Worm (Caenorhabditis elegans) whole organism, L2 larva: Measurements from ENCODE around the gene F17E9.4.

Experiments
- alr-1 ChIP-seq: fragments of 150-350 bp; optimal IDR thresholded peaks from 2 replicates; lab custom pipeline; 2014; ENCODE audit warnings: missing biosample characterization, missing genetic modification characterization
- ama-1 ChIP-seq: fragments of 150-350 bp; optimal IDR thresholded peaks from 2 replicates; lab custom pipeline; 2018; ENCODE audit warnings: inconsistent platforms
- ceh-16 ChIP-seq: fragments of 150-350 bp; optimal IDR thresholded peaks from 2 replicates; lab custom pipeline; 2014; ENCODE audit warnings: missing biosample characterization, missing genetic modification characterization
- lin-13 ChIP-seq: fragments of 150-350 bp; optimal IDR thresholded peaks from 2 replicates; lab custom pipeline; 2014; ENCODE audit warnings: missing biosample characterization, missing genetic modification reagents, missing genetic modification characterization
- nhr-10 ChIP-seq: sonication (generic microtip); optimal IDR thresholded peaks from 2 replicates; lab custom pipeline; 2017; ENCODE audit warnings: missing biosample characterization, missing genetic modification characterization
- nhr-12 ChIP-seq: fragments of 150-350 bp; optimal IDR thresholded peaks from 2 replicates; lab custom pipeline; 2014; ENCODE audit warnings: missing biosample characterization, missing genetic modification characterization
- nhr-77 ChIP-seq: fragments of 150-350 bp; optimal IDR thresholded peaks from 2 replicates; lab custom pipeline; 2014; ENCODE audit warnings: missing biosample characterization, missing genetic modification characterization
- snpc-4 ChIP-seq: fragments of 150-350 bp; optimal IDR thresholded peaks from 2 replicates; lab custom pipeline; 2014; ENCODE audit warnings: missing biosample characterization, missing genetic modification characterization
- unc-62 ChIP-seq: fragments of 150-350 bp; optimal IDR thresholded peaks from 2 replicates; lab custom pipeline; 2014; ENCODE audit warnings: missing biosample characterization, missing genetic modification reagents, missing genetic modification characterization
- ztf-11 ChIP-seq: sonication (generic microtip); optimal IDR thresholded peaks from 2 replicates; lab custom pipeline; 2017; ENCODE audit warnings: missing biosample characterization, missing genetic modification characterization

ce11 chrIV:8394105-8394504 is 45.9 kb downstream of the F17E9.4 start, which contains the start of gene D2096.11:
- TF ChIP-seq ceh-16 (tag; lab: Kevin White, UChicago): no peak
- no peak for TF ChIP-seq nhr-77
- no peak for TF ChIP-seq alr-1
- TF ChIP-seq ztf-11 (tag; lab: Kevin White, UChicago): no peak
- no peak for TF ChIP-seq lin-13 (GFP tag; lab: Kevin White, UChicago)
- TF ChIP-seq ama-1 (lab: Kevin White, UChicago): no peak
- TF ChIP-seq nhr-10 (tag; lab: Kevin White, UChicago): no peak
- TF ChIP-seq nhr-12: no peak
- no peak for TF ChIP-seq unc-62
- TF ChIP-seq snpc-4 (tag; lab: Kevin White, UChicago): no peak
